Worm (Caenorhabditis elegans): Measurements from ENCODE around the gene emc-5.

Gene emc-5

DNA sequence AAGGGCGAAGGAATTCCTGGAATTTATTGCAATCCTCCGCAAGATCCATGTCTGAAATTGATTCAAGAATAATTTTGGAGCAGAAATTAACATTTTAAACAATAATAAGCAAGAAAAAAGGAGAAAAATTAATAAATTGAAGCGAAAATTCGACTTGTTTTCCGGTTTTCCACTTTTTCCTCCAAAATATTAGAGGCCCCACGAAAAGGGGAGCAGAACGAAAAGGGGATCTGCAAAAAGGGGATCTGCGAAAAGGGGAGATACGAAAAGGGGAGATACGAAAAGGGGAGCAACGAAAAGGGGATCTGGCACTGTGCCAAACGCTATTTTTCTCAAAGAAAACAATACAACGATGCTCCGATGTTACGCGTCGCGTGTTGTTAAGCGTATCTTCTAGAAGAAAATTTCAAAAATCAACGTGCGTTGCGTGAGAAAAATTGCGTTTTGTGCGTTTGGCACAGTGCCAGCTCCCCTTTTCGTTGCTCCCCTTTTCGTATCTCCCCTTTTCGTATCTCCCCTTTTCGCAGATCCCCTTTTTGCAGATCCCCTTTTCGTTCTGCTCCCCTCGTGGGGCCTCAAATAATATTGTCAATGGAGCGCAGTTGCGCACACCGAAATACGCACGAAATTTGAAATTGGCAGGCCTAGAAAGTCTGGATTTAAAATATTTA is 38.0 kb downstream of the emc-5 start, which contains the start of gene Y62F5A.12 (continued):
- TF ChIP-seq T07F8.4 (tag; optimal IDR thresholded peaks at IDR 0.05) (peak; percentile 86), cebp-1 (GFP tag; IDR thresholded peaks at IDR 0.05) (peak; percentile 89), cebp-1 (tag; optimal IDR thresholded peaks at IDR 0.05) (peak; percentile 83), lin-26 (GFP tag; IDR thresholded peaks at IDR 0.05) (peak; percentile 90), pbrm-1 (GFP tag; IDR thresholded peaks at IDR 0.05) (peak; percentile 96), egl-18 (GFP tag; IDR thresholded peaks at IDR 0.05) (peak; percentile 86), die-1 (tag; optimal IDR thresholded peaks at IDR 0.05) (peak; percentile 37), aptf-3 (GFP tag; IDR thresholded peaks at IDR 0.05) (peak; percentile 75; the same call in 1 of the 2 replicates), Y53F4B.3 (GFP tag; IDR thresholded peaks at IDR 0.05) (peak; percentile 93), Y67H2A.10 (GFP tag; conservative IDR thresholded peaks at IDR 0.05) (peak; percentile 93), somi-1 (GFP tag; optimal IDR thresholded peaks at IDR 0.05) (peak; percentile 47), ztf-28 (GFP tag; IDR thresholded peaks at IDR 0.05) (peak; percentile 98), K11D2.4 (GFP tag; IDR thresholded peaks at IDR 0.05) (peak; percentile 95), unc-130 (GFP tag; optimal IDR thresholded peaks at IDR 0.05) (peak; percentile 88), madf-3 (GFP tag; IDR thresholded peaks at IDR 0.05) (peak; percentile 93), attf-3 (GFP tag; conservative IDR thresholded peaks at IDR 0.05) (peak; percentile 85), hrde-1 (tag; optimal IDR thresholded peaks at IDR 0.05; ENCODE audit: borderline replicate concordance) (peak; percentile 1), Y53G8AR.9 (GFP tag; conservative IDR thresholded peaks at IDR 0.05) (peak; percentile 93), ceh-100 (GFP tag; IDR thresholded peaks at IDR 0.05) (peak; percentile 99), nfyb-1 (GFP tag; IDR thresholded peaks at IDR 0.05) (peak; percentile 94), cebp-2 (GFP tag; IDR thresholded peaks at IDR 0.05) (0 out of 2 replicates have a peak, but pooled peaks have one; percentile 67), D2030.7 (GFP tag; IDR thresholded peaks at IDR 0.05) (peak; percentile 99), let-607 (tag; optimal IDR thresholded peaks at IDR 0.05) (peak in 1 of 2 experiments; percentile 58)

DNA sequence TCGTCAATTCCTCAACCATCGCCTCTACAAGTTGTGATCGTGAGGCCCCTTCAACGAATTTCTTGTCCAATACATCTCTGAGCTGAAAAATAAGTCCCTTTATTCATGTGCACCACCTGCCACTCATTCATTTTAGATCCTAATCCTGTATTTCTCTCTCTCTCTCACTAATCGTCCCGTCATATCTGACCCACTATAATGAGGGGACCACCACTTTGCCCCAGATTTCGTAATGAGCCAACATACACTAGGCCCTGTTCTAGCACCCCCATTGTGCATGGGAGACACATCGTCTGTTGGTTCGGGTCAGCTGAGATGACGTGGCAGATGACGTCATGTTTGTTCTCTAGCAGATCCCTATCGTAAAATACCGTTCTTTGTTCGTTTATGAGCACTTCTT is 38.8 kb downstream of the emc-5 start:
- no peak for TF ChIP-seq let-607 (tag; optimal IDR thresholded peaks at IDR 0.05)
- TF ChIP-seq madf-10 (tag; optimal IDR thresholded peaks at IDR 0.05) = no peak
- no peak for TF ChIP-seq ccch-3 (GFP tag; optimal IDR thresholded peaks at IDR 0.05)
- 0 out of 2 replicates have a peak, but pooled peaks have one; percentile 52 for TF ChIP-seq lag-1 (GFP tag; IDR thresholded peaks at IDR 0.05)
- 0 out of 2 replicates have a peak, but pooled peaks have one; percentile 21 for TF ChIP-seq aptf-2 (GFP tag; conservative IDR thresholded peaks at IDR 0.05)
- TF ChIP-seq tbp1 (GFP tag; optimal IDR thresholded peaks at IDR 0.05) = no peak
- TF ChIP-seq F10E7.11 (tag; optimal IDR thresholded peaks at IDR 0.05) = no peak
- TF ChIP-seq nhr-90 (tag; optimal IDR thresholded peaks at IDR 0.05) = no peak
- TF ChIP-seq cebp-1 (GFP tag; IDR thresholded peaks at IDR 0.05) = no peak
- peak; percentile 40 for TF ChIP-seq cebp-1 (tag; optimal IDR thresholded peaks at IDR 0.05)
- TF ChIP-seq dpl-1 (GFP tag; optimal IDR thresholded peaks at IDR 0.05) = no peak

DNA sequence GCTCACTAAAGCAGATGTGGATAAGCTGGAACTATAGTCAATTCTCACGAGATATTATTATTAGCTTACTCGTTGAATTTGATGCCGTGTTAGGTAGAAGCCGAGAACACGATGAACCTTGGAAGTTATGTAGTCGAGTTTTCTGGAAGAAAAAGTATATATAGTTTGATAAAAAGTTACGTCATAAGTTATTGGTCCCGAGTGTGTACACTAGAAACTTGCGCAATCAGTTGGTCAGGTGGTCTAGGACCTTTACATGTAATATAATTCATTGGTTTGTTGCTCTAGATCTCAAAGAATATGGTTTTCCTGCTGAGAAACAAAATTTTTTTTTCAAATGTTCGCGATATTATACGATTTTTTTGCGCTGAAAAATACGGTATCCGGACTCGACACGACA is 39.3 kb downstream of the emc-5 start:
- TF ChIP-seq madf-8 (GFP tag; conservative IDR thresholded peaks at IDR 0.05) = no peak

DNA sequence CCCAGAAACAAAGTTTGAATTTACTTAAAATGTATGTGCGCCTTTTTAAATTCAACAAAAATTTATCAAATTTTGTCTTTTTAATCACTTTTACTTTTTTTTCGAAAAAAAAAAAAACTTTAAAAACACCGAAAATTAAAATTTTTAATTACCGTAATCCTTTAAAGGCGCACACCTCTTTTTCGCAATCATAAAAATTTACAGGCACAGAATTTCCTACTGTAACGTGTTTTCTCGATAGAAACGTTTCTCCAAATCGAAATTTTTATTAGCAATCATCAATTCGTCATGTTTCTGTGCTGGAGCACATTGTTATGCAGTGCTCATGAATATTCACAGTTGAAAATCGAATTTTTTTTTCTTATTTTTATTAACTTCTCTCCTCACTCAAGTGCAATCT is 39.9 kb downstream of the emc-5 start:
- TF ChIP-seq ceh-58 (GFP tag; IDR thresholded peaks at IDR 0.05) (no peak), xnd-1 (tag; optimal IDR thresholded peaks at IDR 0.05) (peak; percentile 72), ets-4 (GFP tag; optimal IDR thresholded peaks at IDR 0.05) (no peak), F33H1.4 (GFP tag; IDR thresholded peaks at IDR 0.05) (peak; percentile 31; the same call in 1 of the 2 replicates), Y53F4B.3 (GFP tag; IDR thresholded peaks at IDR 0.05) (no peak), madf-6 (GFP tag; IDR thresholded peaks at IDR 0.05) (peak; percentile 92), sdz-38 (tag; optimal IDR thresholded peaks at IDR 0.05) (no peak), ceh-100 (GFP tag; IDR thresholded peaks at IDR 0.05) (no peak), akir-1 (GFP tag; optimal IDR thresholded peaks at IDR 0.05) (no peak), egl-44 (GFP tag; IDR thresholded peaks at IDR 0.05) (no peak), zim-3 (tag; optimal IDR thresholded peaks at IDR 0.05) (no peak), rpc-1 (optimal IDR thresholded peaks at IDR 0.05) (no peak), rpc-1 (tag; optimal IDR thresholded peaks at IDR 0.05) (no peak), F57C9.4 (tag; optimal IDR thresholded peaks at IDR 0.05) (no peak), him-1 (tag; optimal IDR thresholded peaks at IDR 0.05) (no peak)

Measured in whole organism, young adult.